Fruit fly (Drosophila melanogaster) whole organism, prepupa: Measurements from ENCODE around the gene Txl.

Experiments used
- CG10631 ChIP-seq: fragments of 200-800 bp; sonication (Bioruptor generic); optimal IDR thresholded peaks from 2 replicates; lab custom pipeline; 2016; ENCODE audit warnings: missing biosample characterization, missing genetic modification characterization
- CG10669 ChIP-seq: fragments of 200-800 bp; sonication (Bioruptor generic); optimal IDR thresholded peaks from 3 replicates; lab custom pipeline; 2018; ENCODE audit warnings: missing biosample characterization, mild to moderate bottlenecking, missing genetic modification characterization, moderate library complexity
- CG11762 ChIP-seq: fragments of 200-800 bp; sonication (Bioruptor generic); optimal IDR thresholded peaks from 3 replicates; lab custom pipeline; 2016; ENCODE audit warnings: missing biosample characterization, missing genetic modification characterization; ENCODE audit not compliant: insufficient read depth
- CG11902 ChIP-seq: fragments of 200-800 bp; sonication (Bioruptor generic); optimal IDR thresholded peaks from 3 replicates; lab custom pipeline; 2016; ENCODE audit warnings: missing biosample characterization, missing genetic modification characterization
- CG15336 ChIP-seq: fragments of 200-800 bp; sonication (Bioruptor generic); IDR thresholded peaks from 2 replicates; pipeline ENCODE4 v1.3.6; 2022; ENCODE audit warnings: missing biosample characterization, missing genetic modification characterization
- CG1621 ChIP-seq: fragments of 200-800 bp; sonication (Bioruptor generic); optimal IDR thresholded peaks from 3 replicates; lab custom pipeline; 2018; ENCODE audit warnings: missing biosample characterization, mild to moderate bottlenecking, missing genetic modification characterization
- CG3032 ChIP-seq: fragments of 200-800 bp; optimal IDR thresholded peaks from 2 replicates; lab custom pipeline; 2019; ENCODE audit warnings: missing biosample characterization, mild to moderate bottlenecking, missing genetic modification characterization, moderate library complexity
- CG31627 ChIP-seq: fragments of 200-800 bp; sonication (Bioruptor generic); optimal IDR thresholded peaks from 3 replicates; lab custom pipeline; 2016; ENCODE audit warnings: missing biosample characterization, missing genetic modification characterization
- CG32006 ChIP-seq: fragments of 200-800 bp; sonication (Bioruptor generic); optimal IDR thresholded peaks from 3 replicates; lab custom pipeline; 2017; ENCODE audit warnings: missing biosample characterization, mild to moderate bottlenecking, missing genetic modification characterization
- CG3919 ChIP-seq: fragments of 200-800 bp; sonication (Bioruptor generic); optimal IDR thresholded peaks from 3 replicates; lab custom pipeline; 2016; ENCODE audit warnings: missing biosample characterization, missing genetic modification characterization
- CG4318 ChIP-seq: fragments of 200-800 bp; sonication (Bioruptor generic); optimal IDR thresholded peaks from 3 replicates; lab custom pipeline; 2017; ENCODE audit warnings: missing biosample characterization, mild to moderate bottlenecking, missing genetic modification characterization
- CG6163 ChIP-seq: fragments of 200-800 bp; sonication (Bioruptor generic); IDR thresholded peaks from 3 replicates; pipeline ENCODE4 v1.3.6; 2022; ENCODE audit warnings: missing biosample characterization, missing genetic modification characterization
- CG6792 ChIP-seq: fragments of 200-800 bp; sonication (Bioruptor generic); optimal IDR thresholded peaks from 3 replicates; lab custom pipeline; 2016; ENCODE audit warnings: missing biosample characterization, missing genetic modification characterization
- CG6808 ChIP-seq: fragments of 200-800 bp; sonication (Bioruptor generic); optimal IDR thresholded peaks from 3 replicates; lab custom pipeline; 2017; ENCODE audit warnings: missing biosample characterization, missing genetic modification characterization, mild to moderate bottlenecking, moderate library complexity, missing genetic modification reagents
- CG8119 ChIP-seq: fragments of 200-800 bp; sonication (Bioruptor generic); IDR thresholded peaks from 3 replicates; pipeline ENCODE4 v1.3.6; 2022; ENCODE audit warnings: missing biosample characterization, missing genetic modification characterization
- CG8632 ChIP-seq: fragments of 200-800 bp; sonication (Bioruptor generic); optimal IDR thresholded peaks from 3 replicates; lab custom pipeline; 2016; ENCODE audit warnings: missing biosample characterization, missing genetic modification characterization
- CG9139 ChIP-seq: fragments of 200-800 bp; sonication (Bioruptor generic); optimal IDR thresholded peaks from 3 replicates; lab custom pipeline; 2017; ENCODE audit warnings: missing biosample characterization, mild to moderate bottlenecking, missing genetic modification characterization
- Eip75B ChIP-seq: fragments of 200-800 bp; sonication (Bioruptor generic); optimal IDR thresholded peaks from 3 replicates; lab custom pipeline; 2016; ENCODE audit warnings: missing biosample characterization, missing genetic modification characterization
- Eip78C ChIP-seq: fragments of 200-800 bp; sonication (Bioruptor generic); peaks from one replicate; lab custom pipeline; 2016; ENCODE audit warnings: missing biosample characterization, missing genetic modification characterization
- Ets96B ChIP-seq: fragments of 200-800 bp; optimal IDR thresholded peaks from 2 replicates; lab custom pipeline; 2019; ENCODE audit warnings: missing biosample characterization, mild to moderate bottlenecking, missing genetic modification characterization, moderate library complexity
- Gug ChIP-seq: fragments of 200-800 bp; sonication (Bioruptor generic); IDR thresholded peaks from 2 replicates; pipeline ENCODE4 v1.3.6; 2022; ENCODE audit warnings: missing biosample characterization, missing genetic modification characterization
- Hr39 ChIP-seq: fragments of 200-800 bp; sonication (Bioruptor generic); optimal IDR thresholded peaks from 2 replicates; lab custom pipeline; 2016; ENCODE audit warnings: missing biosample characterization, missing genetic modification characterization
- Hr4 ChIP-seq: fragments of 200-800 bp; sonication (Bioruptor generic); optimal IDR thresholded peaks from 3 replicates; lab custom pipeline; 2016; ENCODE audit warnings: missing biosample characterization, missing genetic modification characterization
- Lpt ChIP-seq: fragments of 200-800 bp; sonication (Bioruptor generic); optimal IDR thresholded peaks from 3 replicates; lab custom pipeline; 2016; ENCODE audit warnings: missing biosample characterization, missing genetic modification characterization
- Met ChIP-seq: fragments of 200-800 bp; sonication (Bioruptor generic); optimal IDR thresholded peaks from 3 replicates; lab custom pipeline; 2016; ENCODE audit warnings: missing biosample characterization, missing genetic modification characterization
- Smox ChIP-seq: fragments of 200-800 bp; sonication (Bioruptor generic); optimal IDR thresholded peaks from 3 replicates; lab custom pipeline; 2016; ENCODE audit warnings: missing biosample characterization, missing genetic modification characterization
- Sox102F ChIP-seq: fragments of 200-800 bp; sonication (Bioruptor generic); optimal IDR thresholded peaks from 2 replicates; lab custom pipeline; 2016; ENCODE audit warnings: missing biosample characterization, mild to moderate bottlenecking, missing genetic modification characterization
- Sox14 ChIP-seq: fragments of 200-800 bp; sonication (Bioruptor generic); optimal IDR thresholded peaks from 3 replicates; lab custom pipeline; 2016; ENCODE audit warnings: missing biosample characterization, missing genetic modification characterization
- achi ChIP-seq: fragments of 200-800 bp; sonication (Bioruptor generic); optimal IDR thresholded peaks from 3 replicates; lab custom pipeline; 2016; ENCODE audit warnings: missing biosample characterization, missing genetic modification characterization
- acj6 ChIP-seq: fragments of 200-800 bp; sonication (Bioruptor generic); optimal IDR thresholded peaks from 3 replicates; lab custom pipeline; 2016; ENCODE audit warnings: missing biosample characterization, missing genetic modification characterization
- cyc ChIP-seq: fragments of 200-800 bp; sonication (Bioruptor generic); optimal IDR thresholded peaks from 3 replicates; lab custom pipeline; 2016; ENCODE audit warnings: missing biosample characterization, missing genetic modification characterization
- dac ChIP-seq: fragments of 200-800 bp; sonication (Bioruptor generic); optimal IDR thresholded peaks from 2 replicates; lab custom pipeline; 2017; ENCODE audit warnings: missing biosample characterization, mild to moderate bottlenecking, missing genetic modification characterization
- dsx ChIP-seq: fragments of 200-800 bp; optimal IDR thresholded peaks from 3 replicates; lab custom pipeline; 2019; ENCODE audit warnings: missing biosample characterization, mild to moderate bottlenecking, missing genetic modification characterization, moderate library complexity; ENCODE audit not compliant: poor library complexity, severe bottlenecking
- esn ChIP-seq: fragments of 200-800 bp; sonication (Bioruptor generic); optimal IDR thresholded peaks from 2 replicates; lab custom pipeline; 2016; ENCODE audit warnings: missing biosample characterization, mild to moderate bottlenecking, missing genetic modification characterization, moderate library complexity
- fd85E ChIP-seq: fragments of 200-800 bp; sonication (Bioruptor generic); optimal IDR thresholded peaks from 3 replicates; lab custom pipeline; 2016; ENCODE audit warnings: missing biosample characterization, missing genetic modification characterization
- spab ChIP-seq: fragments of 200-800 bp; sonication (Bioruptor generic); optimal IDR thresholded peaks from 2 replicates; lab custom pipeline; 2017; ENCODE audit warnings: missing biosample characterization, mild to moderate bottlenecking, missing genetic modification characterization, missing genetic modification reagents
- ss ChIP-seq, 2 experiments: fragments of 200-800 bp; sonication (Bioruptor generic); optimal IDR thresholded peaks; 2 replicates in 1 of 2; 3 replicates in 1 of 2; lab custom pipeline; 2017 to 2018; ENCODE audit warnings: mild to moderate bottlenecking in 2 of 2, missing biosample characterization in 2 of 2, missing genetic modification characterization in 2 of 2, moderate library complexity in 1 of 2
- svp ChIP-seq: fragments of 200-800 bp; sonication (Bioruptor generic); peaks from one replicate; lab custom pipeline; 2016; ENCODE audit warnings: missing biosample characterization, missing genetic modification characterization
- vri ChIP-seq: fragments of 200-800 bp; sonication (Bioruptor generic); optimal IDR thresholded peaks from 3 replicates; lab custom pipeline; 2016; ENCODE audit warnings: missing biosample characterization, mild to moderate bottlenecking, missing genetic modification characterization

Gene Txl

dm6 chr3L:5808101-5808433 lies 42.4 kb downstream of the Txl start (continued):
- peak; percentile 66 for TF ChIP-seq CG11902 (GFP tag; lab: Kevin White, UChicago)
- TF ChIP-seq CG10669 = peak; percentile 85
- TF ChIP-seq dac = peak; percentile 72
- TF ChIP-seq Ets96B (tag; lab: Kevin White, UChicago) = peak; percentile 83
- TF ChIP-seq CG1621 = peak; percentile 70
- peak; percentile 89 for TF ChIP-seq Hr4 (GFP tag; lab: Kevin White, UChicago)
- TF ChIP-seq Sox14 (GFP tag; lab: Kevin White, UChicago) = peak; percentile 74
- peak; percentile 82 for TF ChIP-seq svp (GFP tag; lab: Kevin White, UChicago)
- peak; percentile 77 for TF ChIP-seq CG4318 (GFP tag; lab: Kevin White, UChicago)
- peak; percentile 57 for TF ChIP-seq Gug (GFP tag; lab: Robert Waterston, UW)
- peak; percentile 75 for TF ChIP-seq dsx (GFP tag; lab: Kevin White, UChicago)
- TF ChIP-seq esn (GFP tag; lab: Kevin White, UChicago) = peak; percentile 72
- peak; percentile 86 for TF ChIP-seq CG6808
- TF ChIP-seq CG6792 (GFP tag; lab: Kevin White, UChicago) = peak; percentile 81
- TF ChIP-seq CG6163 = peak; percentile 72
- TF ChIP-seq CG8119 (GFP tag; lab: Robert Waterston, UW) = peak; percentile 80
- TF ChIP-seq, all 60 proteins: peak for 53

DNA sequence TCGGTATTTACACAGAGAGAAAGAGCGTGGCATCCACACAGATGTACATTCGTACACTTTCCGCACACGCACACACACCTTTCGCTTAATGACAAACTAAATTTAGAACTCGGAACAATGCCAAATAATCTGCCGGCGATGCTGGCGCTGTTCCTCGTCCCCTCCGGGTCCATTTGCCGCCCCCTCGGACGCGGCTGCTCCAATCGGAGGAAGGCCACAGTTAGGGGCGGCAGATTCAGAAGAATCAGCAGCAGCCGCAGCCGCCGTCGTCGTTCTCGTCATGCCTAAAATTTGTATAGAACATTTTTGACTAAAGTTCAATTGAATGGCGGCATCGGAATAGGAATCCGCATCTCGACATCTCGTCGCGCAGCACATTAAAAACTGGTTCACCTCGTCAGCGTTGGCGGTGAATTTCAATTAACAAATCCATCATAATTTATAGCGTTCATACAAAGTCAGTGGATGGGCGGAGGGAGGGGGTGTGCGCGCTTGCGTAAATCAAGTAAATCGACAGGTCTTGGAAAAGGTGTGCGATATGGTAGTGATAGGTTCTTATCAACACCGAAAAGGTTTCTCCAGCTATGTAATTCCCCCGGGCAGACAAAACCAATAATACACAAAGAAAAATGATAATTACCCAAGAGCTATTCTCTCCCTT lies 43.0 kb downstream of the Txl start:
- TF ChIP-seq vri (peak; percentile 29), Ets96B (tag; lab: Kevin White, UChicago) (no peak), achi (no peak), CG1621 (no peak), Gug (GFP tag; lab: Robert Waterston, UW) (no peak), svp (GFP tag; lab: Kevin White, UChicago) (no peak)

DNA sequence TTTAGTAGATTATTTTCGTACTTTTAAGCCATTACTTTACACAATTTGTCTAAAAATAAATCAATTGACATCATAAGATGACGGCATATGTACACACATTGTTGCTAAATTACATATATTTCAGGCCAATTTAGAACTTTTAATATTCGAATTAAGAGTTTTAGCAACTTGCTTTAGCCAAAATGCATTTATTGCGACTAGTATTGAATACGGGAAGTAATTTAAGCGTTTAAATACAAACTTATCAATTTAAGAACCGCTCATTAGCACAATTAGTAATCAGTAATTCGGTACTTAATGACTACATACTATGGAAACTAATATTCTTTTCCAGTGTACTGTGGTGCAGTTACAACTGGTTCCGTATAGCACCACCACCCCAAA lies 43.5 kb downstream of the Txl start:
- peak; percentile 20 for TF ChIP-seq Met (GFP tag; lab: Kevin White, UChicago)
- TF ChIP-seq Hr39 (GFP tag; lab: Kevin White, UChicago) = no peak
- TF ChIP-seq Sox102F (GFP tag; lab: Kevin White, UChicago) = no peak
- no peak for TF ChIP-seq Gug (GFP tag; lab: Robert Waterston, UW)
- no peak for TF ChIP-seq CG10631 (GFP tag; lab: Kevin White, UChicago)
- no peak for TF ChIP-seq CG1621
- no peak for TF ChIP-seq achi
- TF ChIP-seq CG11762 = no peak

DNA sequence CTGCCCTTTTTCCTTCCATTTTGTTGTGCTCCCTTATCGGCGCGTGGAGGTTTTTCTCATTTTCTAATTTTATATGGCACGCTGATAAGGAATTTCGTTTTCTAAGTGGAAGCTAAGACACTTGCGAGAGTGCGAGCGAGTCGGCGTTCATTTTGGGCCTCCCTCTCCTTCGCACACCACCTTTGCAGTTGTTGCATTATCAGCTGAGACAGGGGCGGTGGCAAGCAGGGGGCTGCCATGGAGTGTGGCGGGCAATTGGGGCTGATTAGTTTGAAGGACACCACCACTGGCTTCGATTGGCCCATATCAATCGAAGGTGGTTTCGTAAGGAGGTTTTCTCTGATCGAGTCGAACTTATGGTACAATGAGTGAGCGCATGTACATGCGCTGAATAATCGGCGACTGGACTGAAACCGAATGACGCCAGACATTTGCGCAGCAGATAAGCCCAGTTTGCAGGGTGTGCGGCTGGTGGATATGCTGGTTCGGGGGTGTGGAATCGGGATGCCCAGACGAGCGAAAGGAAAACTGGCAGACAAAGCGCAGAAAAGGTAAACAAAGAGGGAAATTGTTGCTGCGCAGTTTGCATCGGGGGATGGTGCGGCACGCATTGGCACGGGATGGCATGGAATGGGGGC lies 44.1 kb downstream of the Txl start:
- TF ChIP-seq Eip78C (GFP tag; lab: Kevin White, UChicago) (peak; percentile 0), svp (GFP tag; lab: Kevin White, UChicago) (peak; percentile 55), vri (peak; percentile 33), fd85E (GFP tag; lab: Kevin White, UChicago) (no peak), Sox14 (GFP tag; lab: Kevin White, UChicago) (peak; percentile 40), Hr4 (GFP tag; lab: Kevin White, UChicago) (no peak), CG6163 (0 out of 3 replicates have a peak, but pooled peaks have one; percentile 11)
- TF ChIP-seq, all 60 proteins: peak for 5

DNA sequence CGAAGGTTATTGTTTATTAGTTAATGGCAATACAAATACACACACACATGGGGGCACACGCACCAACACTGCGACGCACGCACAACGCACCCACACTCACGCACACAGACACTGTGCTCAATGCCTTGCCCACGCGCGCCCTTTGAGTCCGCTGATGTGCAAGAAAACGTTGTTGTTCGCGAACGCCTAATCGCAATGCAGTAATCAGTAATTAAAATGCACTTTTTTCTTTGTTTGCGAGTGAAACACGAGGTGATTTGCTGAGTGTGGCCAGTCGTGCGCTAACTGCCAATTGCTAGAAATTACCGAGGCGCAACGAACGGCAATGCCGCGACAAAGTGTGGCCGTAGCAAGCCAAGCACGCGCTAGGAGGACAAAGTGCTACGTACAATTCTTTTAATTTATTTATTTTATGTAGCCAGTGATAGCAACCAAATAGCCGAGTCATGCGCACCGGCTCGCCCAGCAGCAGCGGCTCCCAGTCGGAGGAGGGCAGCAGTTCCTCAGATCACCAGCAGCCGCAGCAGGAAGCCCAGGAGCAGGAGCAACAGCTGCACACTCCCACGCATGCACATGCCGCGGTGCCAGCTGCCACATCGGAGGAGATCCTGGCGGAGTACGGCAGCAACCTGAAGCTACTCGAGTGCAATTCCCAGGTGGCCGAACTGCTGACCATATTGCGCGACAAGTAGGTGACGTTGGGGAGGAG lies 45.1 kb downstream of the Txl start, which contains the start of the genes S6k and kri:
S6k (minus strand) TSS at position 299 of the 709 bp plus-strand sequence.
kri (plus strand) TSS at position 341 of the 709 bp plus-strand sequence.
- no peak for TF ChIP-seq CG11902 (GFP tag; lab: Kevin White, UChicago)
- peak; percentile 28 for TF ChIP-seq Eip75B (GFP tag; lab: Kevin White, UChicago)
- TF ChIP-seq Gug (GFP tag; lab: Robert Waterston, UW) = peak; percentile 35; the same call in 1 of the 2 replicates
- peak; percentile 91 for TF ChIP-seq vri
- no peak for TF ChIP-seq esn (GFP tag; lab: Kevin White, UChicago)
- TF ChIP-seq spab (GFP tag; lab: Kevin White, UChicago) = no peak
- peak; percentile 3 for TF ChIP-seq Smox (GFP tag; lab: Kevin White, UChicago)
- TF ChIP-seq Hr39 (GFP tag; lab: Kevin White, UChicago) = no peak
- TF ChIP-seq achi = no peak
- peak; percentile 31 for TF ChIP-seq CG3919 (GFP tag; lab: Kevin White, UChicago)
- TF ChIP-seq CG3032 = peak; percentile 11
- peak; percentile 14 for TF ChIP-seq CG9139 (GFP tag; lab: Kevin White, UChicago)
- TF ChIP-seq CG32006 (GFP tag; lab: Kevin White, UChicago) = peak; percentile 17
- no peak for TF ChIP-seq CG31627 (GFP tag; lab: Kevin White, UChicago)
- TF ChIP-seq ss (GFP tag; optimal IDR thresholded peaks at IDR 0.05; lab: Kevin White, UChicago) = peak; percentile 49 to 72
- no peak for TF ChIP-seq CG10631 (GFP tag; lab: Kevin White, UChicago)
- no peak for TF ChIP-seq acj6 (GFP tag; lab: Kevin White, UChicago)
- TF ChIP-seq cyc (GFP tag; lab: Kevin White, UChicago) = peak; percentile 16
- TF ChIP-seq CG8632 (GFP tag; lab: Kevin White, UChicago) = no peak
- TF ChIP-seq fd85E (GFP tag; lab: Kevin White, UChicago) = no peak
- peak; percentile 42; the same call in 1 of the 2 replicates for TF ChIP-seq CG15336
- no peak for TF ChIP-seq CG10669
- peak; percentile 4 for TF ChIP-seq Lpt
